Worm (Caenorhabditis elegans) whole organism, young adult: ENCODE results near the gene T05A8.7.

Experiments
- C06A6.2 ChIP-seq: fragments of 200-800 bp; sonication (Bioruptor generic); conservative IDR thresholded peaks from 2 replicates; pipeline ENCODE4 v1.3.6; 2022; ENCODE audit warnings: missing genetic modification characterization, missing compliant biosample characterization
- ama-1 ChIP-seq, 3 experiments: fragments of 150-350 bp in 1 of 3; sonication (generic microtip) in 2 of 3; optimal IDR thresholded peaks; 2 replicates each; lab custom pipeline; 2014 to 2018; ENCODE audit warnings: missing biosample characterization in 2 of 3, missing genetic modification characterization in 2 of 3, missing genetic modification reagents in 2 of 3
- rec-8 ChIP-seq, 2 experiments: sonication (generic microtip); optimal IDR thresholded peaks; 2 replicates each; lab custom pipeline; 2016; ENCODE audit warnings: mild to moderate bottlenecking in 2 of 2, missing genetic modification characterization in 2 of 2, missing genetic modification reagents in 2 of 2, missing genotype in 2 of 2, missing biosample characterization in 1 of 2, missing compliant biosample characterization in 1 of 2, moderate library complexity in 1 of 2
- snpc-4 ChIP-seq, 5 experiments: fragments of 150-350 bp in 1 of 5; sonication (generic microtip) in 4 of 5; optimal IDR thresholded peaks; 2 replicates each; lab custom pipeline; 2014 to 2018; ENCODE audit warnings: missing genetic modification characterization in 5 of 5, missing biosample characterization in 3 of 5, antibody characterized with exemption in 2 of 5, mild to moderate bottlenecking in 2 of 5, missing compliant biosample characterization in 2 of 5, missing genotype in 2 of 5, moderate library complexity in 2 of 5, missing genetic modification reagents in 1 of 5

DNA sequence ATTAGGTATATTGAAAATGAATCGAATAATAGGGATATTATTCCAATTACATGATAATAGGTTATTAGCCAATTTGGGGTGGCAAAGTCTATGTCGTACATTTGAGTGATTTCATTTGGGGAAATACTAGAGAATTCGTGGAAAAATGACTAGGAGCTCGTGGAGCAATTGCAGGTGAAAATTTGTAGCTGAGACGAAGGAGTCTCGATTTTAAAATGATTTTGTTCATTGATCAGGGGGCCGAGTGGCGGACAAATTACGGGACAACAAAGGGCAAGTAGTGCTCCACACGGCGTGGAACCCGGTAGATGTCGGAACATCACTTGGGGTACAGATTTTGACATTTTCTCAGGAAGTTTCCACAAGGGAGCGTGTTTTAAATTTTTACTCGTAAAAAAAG is 43.8 kb downstream of the T05A8.7 start, which contains the start of gene sri-62:
- TF ChIP-seq snpc-4 (GFP tag; optimal IDR thresholded peaks at IDR 0.05; lab: Kevin White, UChicago) (no peak), snpc-4 (tag; optimal IDR thresholded peaks at IDR 0.05; lab: Kevin White, UChicago) (no peak), ama-1 (optimal IDR thresholded peaks at IDR 0.05; lab: Kevin White, UChicago) (no peak), ama-1 (GFP tag; optimal IDR thresholded peaks at IDR 0.05; lab: Kevin White, UChicago) (no peak), rec-8 (tag; optimal IDR thresholded peaks at IDR 0.05; lab: Kevin White, UChicago) (no peak), C06A6.2 (GFP tag; lab: Robert Waterston, UW) (no peak)
